Fruit fly (Drosophila melanogaster) whole organism, embryonic: ENCODE data around the gene CG2120.

Experiments
- ATbp ChIP-seq: fragments of 200-800 bp; sonication (Bioruptor generic); optimal IDR thresholded peaks from 2 replicates; lab custom pipeline; 2017; ENCODE audit warnings: missing biosample characterization, mild to moderate bottlenecking, missing genetic modification characterization, missing genetic modification reagents
- Awh ChIP-seq: fragments of 200-800 bp; sonication (Bioruptor generic); IDR thresholded peaks from 2 replicates; pipeline ENCODE4, ENCODE4 v1.3.6; 2022; ENCODE audit warnings: missing biosample characterization, missing genetic modification characterization
- CG10321 ChIP-seq: fragments of 200-800 bp; sonication (Bioruptor generic); IDR thresholded peaks from 2 replicates; pipeline ENCODE4 v1.3.6; 2022; ENCODE audit warnings: missing biosample characterization, missing genetic modification characterization
- CG12104 ChIP-seq: fragments of 200-800 bp; sonication (Bioruptor generic); optimal IDR thresholded peaks from 3 replicates; lab custom pipeline; 2016; ENCODE audit warnings: missing biosample characterization, missing genetic modification characterization
- CG12299 ChIP-seq: fragments of 200-800 bp; sonication (Bioruptor generic); optimal IDR thresholded peaks from 2 replicates; lab custom pipeline; 2018; ENCODE audit warnings: missing biosample characterization, mild to moderate bottlenecking, missing genetic modification characterization
- CG13296 ChIP-seq: fragments of 200-800 bp; sonication (Bioruptor generic); optimal IDR thresholded peaks from 3 replicates; lab custom pipeline; 2018; ENCODE audit warnings: missing biosample characterization, mild to moderate bottlenecking, missing genetic modification characterization
- CG14710 ChIP-seq: fragments of 200-800 bp; sonication (Bioruptor generic); optimal IDR thresholded peaks from 3 replicates; lab custom pipeline; 2019; ENCODE audit warnings: missing biosample characterization, mild to moderate bottlenecking, missing genetic modification characterization, moderate library complexity
- CG15073 ChIP-seq: fragments of 200-800 bp; sonication (Bioruptor generic); optimal IDR thresholded peaks from 2 replicates; lab custom pipeline; 2016; ENCODE audit warnings: missing biosample characterization, missing genetic modification characterization
- CG16863 ChIP-seq: fragments of 200-800 bp; sonication (Bioruptor generic); optimal IDR thresholded peaks from 3 replicates; lab custom pipeline; 2016; ENCODE audit warnings: missing biosample characterization, missing genetic modification characterization
- CG17186 ChIP-seq: fragments of 200-800 bp; sonication (Bioruptor generic); optimal IDR thresholded peaks from 3 replicates; lab custom pipeline; 2017; ENCODE audit warnings: missing biosample characterization, missing genetic modification reagents, missing genetic modification characterization
- CG17361 ChIP-seq: fragments of 200-800 bp; sonication (Bioruptor generic); IDR thresholded peaks from 3 replicates; pipeline ENCODE4 v1.3.6; 2022; ENCODE audit warnings: missing biosample characterization, missing genetic modification characterization
- CG17829 ChIP-seq: fragments of 200-800 bp; optimal IDR thresholded peaks from 2 replicates; lab custom pipeline; 2019; ENCODE audit warnings: missing biosample characterization, mild to moderate bottlenecking, missing genetic modification characterization, moderate library complexity
- CG2875 ChIP-seq: fragments of 200-800 bp; sonication (Bioruptor generic); optimal IDR thresholded peaks from 2 replicates; lab custom pipeline; 2017; ENCODE audit warnings: missing biosample characterization, mild to moderate bottlenecking, missing genetic modification characterization, missing genetic modification reagents
- CG4328 ChIP-seq: fragments of 200-800 bp; sonication (Bioruptor generic); optimal IDR thresholded peaks from 3 replicates; lab custom pipeline; 2017; ENCODE audit warnings: missing biosample characterization, missing genetic modification reagents, missing genetic modification characterization
- CG7839 ChIP-seq: fragments of 200-800 bp; sonication (Bioruptor generic); optimal IDR thresholded peaks from 3 replicates; lab custom pipeline; 2018; ENCODE audit warnings: missing biosample characterization, mild to moderate bottlenecking, missing genetic modification characterization, moderate library complexity
- CG7963 ChIP-seq: fragments of 200-800 bp; sonication (Bioruptor generic); IDR thresholded peaks from 3 replicates; pipeline ENCODE4 v1.3.6; 2022; ENCODE audit warnings: missing biosample characterization, missing genetic modification characterization; ENCODE audit not compliant: partially characterized antibody
- CG8359 ChIP-seq: fragments of 200-800 bp; sonication (Bioruptor generic); optimal IDR thresholded peaks from 2 replicates; lab custom pipeline; 2017; ENCODE audit warnings: missing biosample characterization, mild to moderate bottlenecking, missing genetic modification characterization, borderline replicate concordance
- CG8924 ChIP-seq: fragments of 200-800 bp; optimal IDR thresholded peaks from 3 replicates; lab custom pipeline; 2019; ENCODE audit warnings: missing biosample characterization, mild to moderate bottlenecking, missing genetic modification characterization, moderate library complexity
- CG9876 ChIP-seq: fragments of 200-800 bp; sonication (Bioruptor generic); optimal IDR thresholded peaks from 2 replicates; lab custom pipeline; 2016; ENCODE audit warnings: missing biosample characterization, missing genetic modification characterization
- CG9932 ChIP-seq: fragments of 200-800 bp; sonication (Bioruptor generic); IDR thresholded peaks from 2 replicates; pipeline ENCODE4 v1.3.6; 2022; ENCODE audit warnings: missing biosample characterization, missing genetic modification characterization
- Dad ChIP-seq: fragments of 200-800 bp; sonication (Bioruptor generic); optimal IDR thresholded peaks from 3 replicates; lab custom pipeline; 2016; ENCODE audit warnings: missing biosample characterization, missing genetic modification characterization
- Dll ChIP-seq: fragments of 200-800 bp; sonication (Bioruptor generic); IDR thresholded peaks from 4 replicates; pipeline ENCODE4 v1.3.6; 2022; ENCODE audit warnings: missing biosample characterization, missing genetic modification characterization; ENCODE audit not compliant: partially characterized antibody
- ERR ChIP-seq: fragments of 200-800 bp; sonication (Bioruptor generic); optimal IDR thresholded peaks from 2 replicates; lab custom pipeline; 2016; ENCODE audit warnings: missing biosample characterization, missing genetic modification characterization
- Elba2 ChIP-seq: fragments of 200-800 bp; sonication (Bioruptor generic); optimal IDR thresholded peaks from 3 replicates; lab custom pipeline; 2016; ENCODE audit warnings: missing biosample characterization, missing genetic modification characterization
- Gsc ChIP-seq: fragments of 200-800 bp; sonication (Bioruptor generic); IDR thresholded peaks from 2 replicates; pipeline ENCODE4 v1.3.6; 2022; ENCODE audit warnings: missing biosample characterization, missing genetic modification characterization
- Hand ChIP-seq: fragments of 200-800 bp; sonication (Bioruptor generic); optimal IDR thresholded peaks from 2 replicates; lab custom pipeline; 2017; ENCODE audit warnings: mild to moderate bottlenecking, missing biosample characterization, missing genetic modification reagents, missing genetic modification characterization
- Kr ChIP-seq: fragments of 200-800 bp; sonication (Bioruptor generic); optimal IDR thresholded peaks from 2 replicates; lab custom pipeline; 2017; ENCODE audit warnings: missing biosample characterization, mild to moderate bottlenecking, missing genetic modification characterization
- Lhr ChIP-seq: fragments of 200-800 bp; sonication (Bioruptor generic); optimal IDR thresholded peaks from 3 replicates; lab custom pipeline; 2017; ENCODE audit warnings: mild to moderate bottlenecking, missing biosample characterization, missing genetic modification reagents, missing genetic modification characterization
- Myb ChIP-seq: fragments of 200-800 bp; sonication (Bioruptor generic); optimal IDR thresholded peaks from 2 replicates; lab custom pipeline; 2016; ENCODE audit warnings: missing biosample characterization, missing genetic modification characterization
- Opbp ChIP-seq: fragments of 200-800 bp; sonication (Bioruptor generic); IDR thresholded peaks from 3 replicates; pipeline ENCODE4 v1.3.6; 2022; ENCODE audit warnings: missing biosample characterization, missing genetic modification characterization; ENCODE audit not compliant: partially characterized antibody
- Sry-β ChIP-seq: fragments of 200-800 bp; sonication (Bioruptor generic); optimal IDR thresholded peaks from 2 replicates; lab custom pipeline; 2018; ENCODE audit warnings: missing biosample characterization, mild to moderate bottlenecking, missing genetic modification characterization, moderate library complexity
- Vsx1 ChIP-seq: fragments of 200-800 bp; sonication (Bioruptor generic); optimal IDR thresholded peaks from 2 replicates; lab custom pipeline; 2017; ENCODE audit warnings: missing biosample characterization, mild to moderate bottlenecking, missing genetic modification characterization, missing genetic modification reagents
- dysf ChIP-seq: fragments of 200-800 bp; sonication (Bioruptor generic); IDR thresholded peaks from 3 replicates; pipeline ENCODE4 v1.3.6; 2022; ENCODE audit warnings: missing biosample characterization, missing genetic modification characterization
- en ChIP-seq: fragments of 200-800 bp; sonication (Bioruptor generic); optimal IDR thresholded peaks from 2 replicates; lab custom pipeline; 2016; ENCODE audit warnings: missing biosample characterization, missing genetic modification characterization
- gt ChIP-seq: fragments of 200-800 bp; sonication (Bioruptor generic); IDR thresholded peaks from 2 replicates; pipeline ENCODE4 v1.3.6; 2022; ENCODE audit warnings: missing biosample characterization, missing genetic modification characterization
- lola ChIP-seq, 3 experiments: fragments of >200 bp in 2 of 3; fragments of 200-800 bp in 1 of 3; sonication (Bioruptor generic) in 1 of 3; optimal IDR thresholded peaks; 2 replicates each; lab custom pipeline; 2017 to 2019; ENCODE audit warnings: missing biosample characterization in 3 of 3, missing genetic modification characterization in 3 of 3, mild to moderate bottlenecking in 1 of 3, moderate library complexity in 1 of 3
- lov ChIP-seq, 2 experiments: fragments of 200-800 bp in 1 of 2; fragments of >200 bp in 1 of 2; sonication (Bioruptor generic) in 1 of 2; IDR thresholded peaks in 1 of 2; optimal IDR thresholded peaks in 1 of 2; 2 replicates in 1 of 2; 3 replicates in 1 of 2; pipeline versions ENCODE4 v1.3.6 to Lab custom; 2017 to 2022; ENCODE audit warnings: missing biosample characterization in 1 of 2, missing genetic modification characterization in 1 of 2
- nau ChIP-seq: fragments of 200-800 bp; sonication (Bioruptor generic); optimal IDR thresholded peaks from 3 replicates; lab custom pipeline; 2017; ENCODE audit warnings: missing biosample characterization, mild to moderate bottlenecking, missing genetic modification characterization, missing genetic modification reagents
- p53 ChIP-seq: fragments of 200-800 bp; sonication (Bioruptor generic); optimal IDR thresholded peaks from 2 replicates; lab custom pipeline; 2016; ENCODE audit warnings: missing biosample characterization, missing genetic modification characterization
- pita ChIP-seq: fragments of 200-800 bp; sonication (Bioruptor generic); optimal IDR thresholded peaks from 2 replicates; lab custom pipeline; 2017; ENCODE audit warnings: missing biosample characterization, mild to moderate bottlenecking, missing genetic modification characterization
- pzg ChIP-seq: fragments of 200-800 bp; sonication (Bioruptor generic); optimal IDR thresholded peaks from 3 replicates; lab custom pipeline; 2018; ENCODE audit warnings: missing biosample characterization, mild to moderate bottlenecking, missing genetic modification characterization, moderate library complexity
- repo ChIP-seq: fragments of 200-800 bp; sonication (Bioruptor generic); optimal IDR thresholded peaks from 2 replicates; lab custom pipeline; 2016; ENCODE audit warnings: missing biosample characterization, missing genetic modification characterization
- tin ChIP-seq: fragments of 200-800 bp; sonication (Bioruptor generic); optimal IDR thresholded peaks from 3 replicates; lab custom pipeline; 2016; ENCODE audit warnings: missing biosample characterization, missing genetic modification characterization
- tna ChIP-seq: fragments of 200-800 bp; sonication (Bioruptor generic); IDR thresholded peaks from 2 replicates; pipeline ENCODE4 v1.3.6; 2022; ENCODE audit warnings: missing biosample characterization, missing genetic modification characterization; ENCODE audit not compliant: partially characterized antibody
- trem ChIP-seq: fragments of 200-800 bp; optimal IDR thresholded peaks from 3 replicates; lab custom pipeline; 2019; ENCODE audit warnings: missing biosample characterization, mild to moderate bottlenecking, missing genetic modification characterization, moderate library complexity
- trh ChIP-seq: fragments of 200-800 bp; sonication (Bioruptor generic); optimal IDR thresholded peaks from 2 replicates; lab custom pipeline; 2016; ENCODE audit warnings: missing biosample characterization, missing genetic modification characterization
- zen ChIP-seq: fragments of 200-800 bp; sonication (Bioruptor generic); optimal IDR thresholded peaks from 3 replicates; lab custom pipeline; 2018; ENCODE audit warnings: missing biosample characterization, mild to moderate bottlenecking, missing genetic modification characterization, moderate library complexity
- zen2 ChIP-seq: fragments of 200-800 bp; sonication (Bioruptor generic); IDR thresholded peaks from 3 replicates; pipeline ENCODE4 v1.3.6; 2022; ENCODE audit warnings: missing biosample characterization, missing genetic modification characterization; ENCODE audit not compliant: partially characterized antibody

Gene CG2120

dm6 chrX:8145501-8146157, 10.0 kb downstream of the CG2120 start, which contains the start of the genes alpha-PheRS and CG2129 (continued):
- no peak for TF ChIP-seq CG7839 (tag; lab: Kevin White, UChicago)
- TF ChIP-seq CG13296 (GFP tag; lab: Kevin White, UChicago): peak; percentile 50
- TF ChIP-seq repo (GFP tag; lab: Kevin White, UChicago): no peak
- no peak for TF ChIP-seq Opbp
- no peak for TF ChIP-seq Dad
- TF ChIP-seq CG9876: no peak
- no peak for TF ChIP-seq CG12104
- no peak for TF ChIP-seq Hand (GFP tag; lab: Kevin White, UChicago)
- no peak for TF ChIP-seq CG10321 (GFP tag; lab: Robert Waterston, UW)
- TF ChIP-seq Lhr: no peak
- TF ChIP-seq en: no peak
- TF ChIP-seq dysf (GFP tag; lab: Robert Waterston, UW): peak; percentile 47; the same call in 2 of the 3 replicates
- peak; percentile 55 for TF ChIP-seq trem (tag; lab: Kevin White, UChicago)
- TF ChIP-seq CG17186 (GFP tag; lab: Kevin White, UChicago): peak; percentile 38
- no peak for TF ChIP-seq CG16863 (GFP tag; lab: Kevin White, UChicago)
- no peak for TF ChIP-seq ERR
- TF ChIP-seq Awh (GFP tag; lab: Robert Waterston, UW): no peak
- no peak for TF ChIP-seq zen (tag; lab: Kevin White, UChicago)
- TF ChIP-seq Sry-β: peak; percentile 94
- no peak for TF ChIP-seq ATbp
- no peak for TF ChIP-seq tna (GFP tag; lab: Robert Waterston, UW)
- TF ChIP-seq lola (GFP tag; optimal IDR thresholded peaks at IDR 0.05; lab: Kevin White, UChicago): peak in 1 of 3 experiments; percentile 33
- TF ChIP-seq tin (GFP tag; lab: Kevin White, UChicago): peak; percentile 29
- TF ChIP-seq gt (GFP tag; lab: Robert Waterston, UW): no peak
- no peak for TF ChIP-seq pita
- TF ChIP-seq CG8924: peak; percentile 48
- peak; percentile 40 for TF ChIP-seq pzg (GFP tag; lab: Kevin White, UChicago)
- TF ChIP-seq zen2 (GFP tag; lab: Robert Waterston, UW): no peak; the same call in 2 of the 3 replicates
- TF ChIP-seq lov (optimal IDR thresholded peaks at IDR 0.05; lab: Kevin White, UChicago): no peak
- no peak for TF ChIP-seq lov (GFP tag; IDR thresholded peaks at IDR 0.05; lab: Robert Waterston, UW)
- peak; percentile 29 for TF ChIP-seq CG17829
- no peak for TF ChIP-seq p53 (GFP tag; lab: Kevin White, UChicago)
- no peak for TF ChIP-seq CG2875 (GFP tag; lab: Kevin White, UChicago)
- no peak; the same call in 2 of the 3 replicates for TF ChIP-seq CG17361 (GFP tag; lab: Robert Waterston, UW)
- no peak for TF ChIP-seq Vsx1
- no peak for TF ChIP-seq nau (GFP tag; lab: Kevin White, UChicago)
- no peak for TF ChIP-seq CG8359 (GFP tag; lab: Kevin White, UChicago)
- TF ChIP-seq CG4328: peak; percentile 3
- TF ChIP-seq Myb (GFP tag; lab: Kevin White, UChicago): no peak
- peak; percentile 55 for TF ChIP-seq Elba2 (GFP tag; lab: Kevin White, UChicago)
- peak; percentile 62; the same call in 2 of the 4 replicates for TF ChIP-seq Dll
- TF ChIP-seq CG7963: 0 out of 3 replicates have a peak, but pooled peaks have one; percentile 9
- TF ChIP-seq CG14710 (tag; lab: Kevin White, UChicago): peak; percentile 55
- peak; percentile 44; the same call in 1 of the 2 replicates for TF ChIP-seq CG9932 (GFP tag; lab: Robert Waterston, UW)
- no peak for TF ChIP-seq Kr (GFP tag; lab: Kevin White, UChicago)
- TF ChIP-seq CG12299 (tag; lab: Kevin White, UChicago): peak; percentile 27
- TF ChIP-seq CG15073: no peak
- no peak for TF ChIP-seq Gsc
- TF ChIP-seq trh (GFP tag; lab: Kevin White, UChicago): no peak
